Worm (Caenorhabditis elegans): ENCODE results near the gene ZK673.11.

DNA sequence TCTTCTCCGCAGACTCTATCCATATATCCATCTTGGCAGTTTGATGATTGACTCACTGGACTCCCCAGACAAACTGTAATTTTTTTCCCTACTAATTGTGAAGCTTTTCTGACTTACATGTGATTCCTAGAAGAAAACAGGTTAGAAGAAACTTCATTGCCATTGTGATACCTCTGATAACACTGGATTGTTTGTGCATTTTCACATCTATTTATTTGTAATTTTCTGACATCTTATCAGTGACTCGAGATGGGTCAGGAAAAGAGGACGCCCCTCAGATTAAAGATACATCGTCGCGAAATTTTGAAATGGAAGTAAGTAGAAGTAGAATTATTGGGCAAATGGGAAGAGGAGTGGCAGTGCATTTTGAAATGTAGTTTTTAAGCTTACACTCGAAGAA lies 33.2 kb downstream of the ZK673.11 start, which contains the start of gene clec-61:
- TF ChIP-seq him-1 (tag; optimal IDR thresholded peaks at IDR 0.05) (no peak), dao-5 (tag; optimal IDR thresholded peaks at IDR 0.05) (no peak)
